Worm (Caenorhabditis elegans): ENCODE measurements around the gene ttr-18.

The ttr-18 gene

ce11 chrII:11534429-11535099 is 48.0 kb upstream of the ttr-18 start, which contains the start of gene Y62F5A.12 (continued):
- TF ChIP-seq zfh-2 (GFP tag; conservative IDR thresholded peaks at IDR 0.05) (peak; percentile 70; the same call in 1 of the 2 replicates), hmg-20 (GFP tag; IDR thresholded peaks at IDR 0.05) (peak; percentile 74), lin-54 (GFP tag; optimal IDR thresholded peaks at IDR 0.05) (peak; percentile 92), mel-28 (tag; optimal IDR thresholded peaks at IDR 0.05; ENCODE audit: borderline replicate concordance) (peak; percentile 43), ztf-26 (tag; optimal IDR thresholded peaks at IDR 0.05) (peak; percentile 68), let-607 (tag; optimal IDR thresholded peaks at IDR 0.05) (peak in 1 of 2 experiments; percentile 58), egrh-3 (GFP tag; IDR thresholded peaks at IDR 0.05) (peak; percentile 91), snpc-3.4 (tag; optimal IDR thresholded peaks at IDR 0.05) (peak; percentile 58), nfyb-1 (GFP tag; IDR thresholded peaks at IDR 0.05) (peak; percentile 94), ztf-18 (tag; optimal IDR thresholded peaks at IDR 0.05) (peak; percentile 86), rec-8 (tag; optimal IDR thresholded peaks at IDR 0.05) (peak; percentile 31 to 51), rcor-1 (GFP tag; IDR thresholded peaks at IDR 0.05) (peak; percentile 94), Y53F4B.3 (GFP tag; IDR thresholded peaks at IDR 0.05) (peak; percentile 93), lin-35 (GFP tag; optimal IDR thresholded peaks at IDR 0.05) (peak in 1 of 3 experiments; percentile 84), attf-3 (GFP tag; conservative IDR thresholded peaks at IDR 0.05) (peak; percentile 85), chd-7 (tag; optimal IDR thresholded peaks at IDR 0.05) (peak; percentile 63), egl-44 (GFP tag; IDR thresholded peaks at IDR 0.05) (peak; percentile 86; the same call in 1 of the 2 replicates), D2030.7 (GFP tag; IDR thresholded peaks at IDR 0.05) (peak; percentile 99)

ce11 chrII:11533716-11534115 is 47.2 kb upstream of the ttr-18 start, which contains the start of gene mdt-8:
TSS of gene mdt-8 (minus strand) at chrII:11533816.
- TF ChIP-seq ztf-3 (GFP tag; optimal IDR thresholded peaks at IDR 0.05) (no peak), snpc-1.1 (tag; optimal IDR thresholded peaks at IDR 0.05; ENCODE audit: insufficient read depth) (no peak), ceh-100 (GFP tag; IDR thresholded peaks at IDR 0.05) (0 out of 2 replicates have a peak, but pooled peaks have one; percentile 13), gei-17 (GFP tag; optimal IDR thresholded peaks at IDR 0.05) (no peak), attf-3 (GFP tag; conservative IDR thresholded peaks at IDR 0.05) (no peak), nhr-90 (tag; optimal IDR thresholded peaks at IDR 0.05) (no peak), B0035.1 (tag; optimal IDR thresholded peaks at IDR 0.05) (no peak), F57C9.4 (tag; optimal IDR thresholded peaks at IDR 0.05) (no peak), hmg-1.2 (GFP tag; IDR thresholded peaks at IDR 0.05) (no peak), F39B2.1 (GFP tag; IDR thresholded peaks at IDR 0.05) (no peak), Y56A3A.18 (GFP tag; IDR thresholded peaks at IDR 0.05) (no peak), ekl-4 (GFP tag; IDR thresholded peaks at IDR 0.05) (no peak), attf-5 (GFP tag; optimal IDR thresholded peaks at IDR 0.05) (no peak), madf-6 (GFP tag; IDR thresholded peaks at IDR 0.05) (peak; percentile 39; the same call in 1 of the 2 replicates), dpl-1 (GFP tag; optimal IDR thresholded peaks at IDR 0.05) (no peak), Y53G8AR.9 (GFP tag; conservative IDR thresholded peaks at IDR 0.05) (no peak), lag-1 (GFP tag; IDR thresholded peaks at IDR 0.05) (no peak)

- TF ChIP-seq sdz-38 (tag; optimal IDR thresholded peaks at IDR 0.05) (no peak), B0336.3 (GFP tag; IDR thresholded peaks at IDR 0.05) (no peak), mcd-1 (GFP tag; IDR thresholded peaks at IDR 0.05) (no peak), mes-4 (tag; optimal IDR thresholded peaks at IDR 0.05) (no peak)
These were observed 40.4 kb upstream of the ttr-18 start, which contains the start of gene age-1 for ce11 chrII:11526954-11527353. TSS of gene age-1 (minus strand) at chrII:11527054.

All from whole organism, young adult.